Worm (Caenorhabditis elegans): ENCODE data around the gene Y7A9D.1.

- no peak for TF ChIP-seq flt-1 (GFP tag; IDR thresholded peaks at IDR 0.05)
- TF ChIP-seq T22C8.4 (GFP tag; IDR thresholded peaks at IDR 0.05), result no peak
- no peak for TF ChIP-seq ztf-29 (GFP tag; IDR thresholded peaks at IDR 0.05)
- TF ChIP-seq ref-1 (GFP tag; conservative IDR thresholded peaks at IDR 0.05), result no peak
- no peak for TF ChIP-seq cog-1 (tag; optimal IDR thresholded peaks at IDR 0.05)
- no peak for TF ChIP-seq ztf-23 (GFP tag; IDR thresholded peaks at IDR 0.05)
- no peak for TF ChIP-seq tab-1 (GFP tag; IDR thresholded peaks at IDR 0.05)
Measured at ce11 chrIV:16411713-16412112, 29.7 kb upstream of the Y7A9D.1 start, which contains the start of gene Y65A5A.2.

Measured in whole organism, midembryonic.